Fruit fly (Drosophila melanogaster) S2 (cell line): ENCODE results near the gene Tpc1.

ENCODE experiments used
- CG8478 ChIP-seq: fragments of >200 bp; optimal IDR thresholded peaks from 2 replicates; lab custom pipeline; 2018
- CTCF ChIP-seq, 2 experiments: fragments of >200 bp; optimal IDR thresholded peaks; 2 replicates each; lab custom pipeline; 2018

Tpc1 gene

dm6 chr3R:10881824-10882559 is at the start of gene Tpc1:
Tpc1 (minus strand) TSS chr3R:10882188.
- TF ChIP-seq CTCF (optimal IDR thresholded peaks at IDR 0.05; lab: Kevin White, UChicago): no peak

- TF ChIP-seq CTCF (optimal IDR thresholded peaks at IDR 0.05; lab: Kevin White, UChicago): peak; percentile 50 to 68
- TF ChIP-seq CG8478: no peak
Observed at dm6 chr3R:10893327-10893726, 11.3 kb upstream of the Tpc1 start, which contains the start of gene CG6621. CG6621 (minus strand) TSS chr3R:10893531.

- TF ChIP-seq CTCF (optimal IDR thresholded peaks at IDR 0.05; lab: Kevin White, UChicago) (no peak), CG8478 (no peak)
Observed at dm6 chr3R:10889520-10889887, 7.5 kb upstream of the Tpc1 start, which contains the start of gene Ak3. Ak3 (minus strand) TSS chr3R:10889588.

dm6 chr3R:10888633-10889519 is 6.9 kb upstream of the Tpc1 start:
- no peak for TF ChIP-seq CTCF (optimal IDR thresholded peaks at IDR 0.05; lab: Kevin White, UChicago)
- TF ChIP-seq CG8478: no peak

dm6 chr3R:10888300-10888632 is 6.3 kb upstream of the Tpc1 start:
- no peak for TF ChIP-seq CG8478
- TF ChIP-seq CTCF (optimal IDR thresholded peaks at IDR 0.05; lab: Kevin White, UChicago): no peak

- TF ChIP-seq CTCF (optimal IDR thresholded peaks at IDR 0.05; lab: Kevin White, UChicago) (no peak), CG8478 (no peak)
Observed at dm6 chr3R:10886462-10887315, 4.7 kb upstream of the Tpc1 start.

dm6 chr3R:10885422-10886081 is 3.6 kb upstream of the Tpc1 start, which contains the start of gene Leash:
Leash (plus strand) TSS chr3R:10885540.
- TF ChIP-seq CG8478 (no peak), CTCF (optimal IDR thresholded peaks at IDR 0.05; lab: Kevin White, UChicago) (no peak)

- TF ChIP-seq CTCF (optimal IDR thresholded peaks at IDR 0.05; lab: Kevin White, UChicago) (no peak), CG8478 (no peak)
Observed at dm6 chr3R:10884678-10885421, 2.9 kb upstream of the Tpc1 start, which contains the start of gene CG14696. CG14696 (minus strand) TSS chr3R:10885001.

- TF ChIP-seq CTCF (optimal IDR thresholded peaks at IDR 0.05; lab: Kevin White, UChicago): no peak
- TF ChIP-seq CG8478: no peak
Observed at dm6 chr3R:10884031-10884677, 2.2 kb upstream of the Tpc1 start.

- TF ChIP-seq CTCF (optimal IDR thresholded peaks at IDR 0.05; lab: Kevin White, UChicago) (no peak), CG8478 (no peak)
Observed at dm6 chr3R:10879219-10879618, 2.8 kb downstream of the Tpc1 start, which contains the start of gene CG14695. CG14695 (minus strand) TSS chr3R:10879319.

dm6 chr3R:10878628-10879027 is 3.4 kb downstream of the Tpc1 start:
- no peak for TF ChIP-seq CTCF (optimal IDR thresholded peaks at IDR 0.05; lab: Kevin White, UChicago)
- no peak for TF ChIP-seq CG8478

dm6 chr3R:10877808-10878207 is 4.2 kb downstream of the Tpc1 start:
- TF ChIP-seq CG8478: no peak
- no peak for TF ChIP-seq CTCF (optimal IDR thresholded peaks at IDR 0.05; lab: Kevin White, UChicago)
